Fruit fly (Drosophila melanogaster) whole organism, embryonic: ENCODE measurements around the gene CG6726.

Source experiments
- Atf-2 ChIP-seq: fragments of 200-800 bp; sonication (Bioruptor generic); optimal IDR thresholded peaks from 2 replicates; lab custom pipeline; 2016; ENCODE audit warnings: missing biosample characterization, missing genetic modification characterization
- CG1024 ChIP-seq: fragments of 200-800 bp; sonication (Bioruptor generic); IDR thresholded peaks from 2 replicates; pipeline ENCODE4 v1.3.6; 2022; ENCODE audit warnings: missing biosample characterization, missing genetic modification characterization
- CG11695 ChIP-seq: fragments of 200-800 bp; sonication (Bioruptor generic); IDR thresholded peaks from 3 replicates; pipeline ENCODE4 v1.3.6; 2022; ENCODE audit warnings: missing biosample characterization, missing genetic modification characterization
- CG12104 ChIP-seq: fragments of 200-800 bp; sonication (Bioruptor generic); optimal IDR thresholded peaks from 3 replicates; lab custom pipeline; 2016; ENCODE audit warnings: missing biosample characterization, missing genetic modification characterization
- CG12236 ChIP-seq: fragments of 200-800 bp; sonication (Bioruptor generic); optimal IDR thresholded peaks from 2 replicates; lab custom pipeline; 2016; ENCODE audit warnings: missing biosample characterization, missing genetic modification characterization
- CG1233 ChIP-seq: fragments of 200-800 bp; sonication (Bioruptor generic); optimal IDR thresholded peaks from 4 replicates; lab custom pipeline; 2018; ENCODE audit warnings: missing biosample characterization, mild to moderate bottlenecking, missing genetic modification characterization
- CG12391 ChIP-seq: fragments of 200-800 bp; sonication (Bioruptor generic); optimal IDR thresholded peaks from 3 replicates; lab custom pipeline; 2018; ENCODE audit warnings: missing biosample characterization, mild to moderate bottlenecking, missing genetic modification characterization, moderate library complexity
- CG13775 ChIP-seq: fragments of 200-800 bp; sonication (Bioruptor generic); optimal IDR thresholded peaks from 3 replicates; lab custom pipeline; 2017; ENCODE audit warnings: missing biosample characterization, mild to moderate bottlenecking, missing genetic modification characterization
- CG14860 ChIP-seq: fragments of 200-800 bp; sonication (Bioruptor generic); IDR thresholded peaks from 3 replicates; pipeline ENCODE4 v1.3.6; 2022; ENCODE audit warnings: missing biosample characterization, missing genetic modification characterization; ENCODE audit not compliant: partially characterized antibody
- CG15601 ChIP-seq: fragments of 200-800 bp; sonication (Bioruptor generic); optimal IDR thresholded peaks from 3 replicates; lab custom pipeline; 2019; ENCODE audit warnings: missing biosample characterization, mild to moderate bottlenecking, missing genetic modification characterization, moderate library complexity
- CG1647 ChIP-seq: fragments of 200-800 bp; sonication (Bioruptor generic); optimal IDR thresholded peaks from 3 replicates; lab custom pipeline; 2016; ENCODE audit warnings: missing biosample characterization, missing genetic modification characterization
- CG17186 ChIP-seq: fragments of 200-800 bp; sonication (Bioruptor generic); optimal IDR thresholded peaks from 3 replicates; lab custom pipeline; 2017; ENCODE audit warnings: missing biosample characterization, missing genetic modification reagents, missing genetic modification characterization
- CG17328 ChIP-seq: fragments of 200-800 bp; sonication (Bioruptor generic); IDR thresholded peaks from 2 replicates; pipeline ENCODE4 v1.3.6; 2022; ENCODE audit warnings: missing biosample characterization, missing genetic modification characterization
- CG17829 ChIP-seq: fragments of 200-800 bp; optimal IDR thresholded peaks from 2 replicates; lab custom pipeline; 2019; ENCODE audit warnings: missing biosample characterization, mild to moderate bottlenecking, missing genetic modification characterization, moderate library complexity
- CG1792 ChIP-seq: fragments of 200-800 bp; sonication (Bioruptor generic); optimal IDR thresholded peaks from 2 replicates; lab custom pipeline; 2016; ENCODE audit warnings: missing biosample characterization, missing genetic modification characterization
- CG2116 ChIP-seq: fragments of 200-800 bp; sonication (Bioruptor generic); optimal IDR thresholded peaks from 3 replicates; lab custom pipeline; 2018; ENCODE audit warnings: missing biosample characterization, mild to moderate bottlenecking, missing genetic modification characterization
- CG2120 ChIP-seq: fragments of 200-800 bp; sonication (Bioruptor generic); optimal IDR thresholded peaks from 3 replicates; lab custom pipeline; 2016; ENCODE audit warnings: missing biosample characterization, missing genetic modification characterization
- CG3995 ChIP-seq: fragments of 200-800 bp; sonication (Bioruptor generic); optimal IDR thresholded peaks from 3 replicates; lab custom pipeline; 2016; ENCODE audit warnings: missing biosample characterization, missing genetic modification characterization
- CG42726 ChIP-seq: fragments of 200-800 bp; sonication (Bioruptor generic); IDR thresholded peaks from 2 replicates; pipeline ENCODE4 v1.3.6; 2022; ENCODE audit warnings: missing biosample characterization, missing genetic modification characterization; ENCODE audit not compliant: partially characterized antibody
- CG4282 ChIP-seq: fragments of 200-800 bp; sonication (Bioruptor generic); optimal IDR thresholded peaks from 2 replicates; lab custom pipeline; 2016; ENCODE audit warnings: missing biosample characterization, missing genetic modification characterization
- CG4617 ChIP-seq: fragments of 200-800 bp; sonication (Bioruptor generic); optimal IDR thresholded peaks from 3 replicates; lab custom pipeline; 2016; ENCODE audit warnings: missing biosample characterization, missing genetic modification characterization, borderline replicate concordance
- CG5180 ChIP-seq: fragments of 200-800 bp; sonication (Bioruptor generic); optimal IDR thresholded peaks from 3 replicates; lab custom pipeline; 2017; ENCODE audit warnings: missing biosample characterization, missing genetic modification characterization, mild to moderate bottlenecking, moderate library complexity, missing genetic modification reagents
- CG8388 ChIP-seq: fragments of 200-800 bp; sonication (Bioruptor generic); optimal IDR thresholded peaks from 2 replicates; lab custom pipeline; 2019; ENCODE audit warnings: missing biosample characterization, mild to moderate bottlenecking, missing genetic modification characterization, moderate library complexity
- CG8944 ChIP-seq: fragments of 200-800 bp; sonication (Bioruptor generic); optimal IDR thresholded peaks from 3 replicates; lab custom pipeline; 2016; ENCODE audit warnings: missing biosample characterization, missing genetic modification characterization
- Camta ChIP-seq: fragments of 200-800 bp; sonication (Bioruptor generic); optimal IDR thresholded peaks from 2 replicates; lab custom pipeline; 2016; ENCODE audit warnings: missing biosample characterization, missing genetic modification characterization
- CoRest ChIP-seq: fragments of 200-800 bp; sonication (Bioruptor generic); optimal IDR thresholded peaks from 3 replicates; lab custom pipeline; 2018; ENCODE audit warnings: missing biosample characterization, mild to moderate bottlenecking, missing genetic modification characterization, moderate library complexity
- Dll ChIP-seq: fragments of 200-800 bp; sonication (Bioruptor generic); IDR thresholded peaks from 4 replicates; pipeline ENCODE4 v1.3.6; 2022; ENCODE audit warnings: missing biosample characterization, missing genetic modification characterization; ENCODE audit not compliant: partially characterized antibody
- E2f1 ChIP-seq: fragments of 200-800 bp; sonication (Bioruptor generic); IDR thresholded peaks from 2 replicates; pipeline ENCODE4 v1.3.6; 2022; ENCODE audit warnings: missing biosample characterization, missing genetic modification characterization
- E2f2 ChIP-seq: fragments of 200-800 bp; sonication (Bioruptor generic); IDR thresholded peaks from 2 replicates; pipeline ENCODE4 v1.3.6; 2022; ENCODE audit warnings: missing biosample characterization, missing genetic modification characterization
- Fer1 ChIP-seq: fragments of 200-800 bp; sonication (Bioruptor generic); optimal IDR thresholded peaks from 2 replicates; lab custom pipeline; 2017; ENCODE audit warnings: missing biosample characterization, mild to moderate bottlenecking, missing genetic modification characterization
- Hand ChIP-seq: fragments of 200-800 bp; sonication (Bioruptor generic); optimal IDR thresholded peaks from 2 replicates; lab custom pipeline; 2017; ENCODE audit warnings: mild to moderate bottlenecking, missing biosample characterization, missing genetic modification reagents, missing genetic modification characterization
- Hsf ChIP-seq: fragments of 200-800 bp; sonication (Bioruptor generic); optimal IDR thresholded peaks from 3 replicates; lab custom pipeline; 2016; ENCODE audit warnings: missing biosample characterization, missing genetic modification characterization
- Oli ChIP-seq: fragments of 200-800 bp; sonication (Bioruptor generic); optimal IDR thresholded peaks from 2 replicates; lab custom pipeline; 2018; ENCODE audit warnings: missing biosample characterization, mild to moderate bottlenecking, missing genetic modification characterization, moderate library complexity
- Sox100B ChIP-seq: fragments of 200-800 bp; sonication (Bioruptor generic); optimal IDR thresholded peaks from 3 replicates; lab custom pipeline; 2018; ENCODE audit warnings: missing biosample characterization, mild to moderate bottlenecking, missing genetic modification characterization
- Sry-β ChIP-seq: fragments of 200-800 bp; sonication (Bioruptor generic); optimal IDR thresholded peaks from 2 replicates; lab custom pipeline; 2018; ENCODE audit warnings: missing biosample characterization, mild to moderate bottlenecking, missing genetic modification characterization, moderate library complexity
- Sry-δ ChIP-seq: fragments of 200-800 bp; sonication (Bioruptor generic); optimal IDR thresholded peaks from 2 replicates; lab custom pipeline; 2016; ENCODE audit warnings: missing biosample characterization, missing genetic modification characterization
- Taf1 ChIP-seq: fragments of 200-800 bp; sonication (Bioruptor generic); IDR thresholded peaks from 2 replicates; pipeline ENCODE4 v1.3.6; 2022; ENCODE audit warnings: missing biosample characterization, missing genetic modification characterization
- YL-1 ChIP-seq: fragments of 200-800 bp; sonication (Bioruptor generic); optimal IDR thresholded peaks from 3 replicates; lab custom pipeline; 2017; ENCODE audit warnings: missing biosample characterization, mild to moderate bottlenecking, missing genetic modification characterization
- chif ChIP-seq, 2 experiments: fragments of 200-800 bp; sonication (Bioruptor generic); optimal IDR thresholded peaks; 3 replicates each; lab custom pipeline; 2016; ENCODE audit warnings: missing biosample characterization in 2 of 2, missing genetic modification characterization in 2 of 2
- crp ChIP-seq, 2 experiments: fragments of 200-800 bp; sonication (Bioruptor generic); optimal IDR thresholded peaks; 2 replicates in 1 of 2; 3 replicates in 1 of 2; lab custom pipeline; 2017; ENCODE audit warnings: missing biosample characterization in 2 of 2, missing genetic modification characterization in 2 of 2, mild to moderate bottlenecking in 1 of 2, moderate library complexity in 1 of 2
- fd102C ChIP-seq: fragments of 200-800 bp; sonication (Bioruptor generic); optimal IDR thresholded peaks from 2 replicates; lab custom pipeline; 2018; ENCODE audit warnings: missing biosample characterization, mild to moderate bottlenecking, missing genetic modification characterization, moderate library complexity
- gem ChIP-seq: fragments of 200-800 bp; sonication (Bioruptor generic); optimal IDR thresholded peaks from 2 replicates; lab custom pipeline; 2019; ENCODE audit warnings: missing biosample characterization, mild to moderate bottlenecking, missing genetic modification characterization, moderate library complexity
- hbn ChIP-seq: fragments of 200-800 bp; sonication (Bioruptor generic); IDR thresholded peaks from 2 replicates; pipeline ENCODE4 v1.3.6; 2022; ENCODE audit warnings: missing biosample characterization, missing genetic modification characterization; ENCODE audit not compliant: partially characterized antibody
- kay ChIP-seq: fragments of 200-800 bp; sonication (Bioruptor generic); optimal IDR thresholded peaks from 2 replicates; lab custom pipeline; 2016; ENCODE audit warnings: missing biosample characterization, missing genetic modification characterization
- klu ChIP-seq: fragments of 200-800 bp; sonication (Bioruptor generic); IDR thresholded peaks from 2 replicates; pipeline ENCODE4 v1.3.6; 2022; ENCODE audit warnings: missing biosample characterization, missing genetic modification characterization
- kni ChIP-seq: fragments of 200-800 bp; sonication (Bioruptor generic); optimal IDR thresholded peaks from 3 replicates; lab custom pipeline; 2017; ENCODE audit warnings: mild to moderate bottlenecking, missing biosample characterization, missing genetic modification reagents, missing genetic modification characterization
- nerfin-2 ChIP-seq: fragments of 200-800 bp; sonication (Bioruptor generic); IDR thresholded peaks from 2 replicates; pipeline ENCODE4 v1.3.6; 2022; ENCODE audit warnings: missing biosample characterization, missing genetic modification characterization; ENCODE audit not compliant: partially characterized antibody
- pzg ChIP-seq: fragments of 200-800 bp; sonication (Bioruptor generic); optimal IDR thresholded peaks from 3 replicates; lab custom pipeline; 2018; ENCODE audit warnings: missing biosample characterization, mild to moderate bottlenecking, missing genetic modification characterization, moderate library complexity
- vnd ChIP-seq: fragments of 200-800 bp; sonication (Bioruptor generic); IDR thresholded peaks from 3 replicates; pipeline ENCODE4 v1.3.6; 2022; ENCODE audit warnings: missing biosample characterization, missing genetic modification characterization; ENCODE audit not compliant: partially characterized antibody
- zfh1 ChIP-seq: fragments of 200-800 bp; sonication (Bioruptor generic); IDR thresholded peaks from 3 replicates; pipeline ENCODE4 v1.3.6; 2022; ENCODE audit warnings: missing biosample characterization, missing genetic modification characterization

The CG6726 gene

dm6 chr3R:23127796-23128195 lies 36.3 kb downstream of the CG6726 start, which contains the start of gene CG31457 (continued):
- no peak for TF ChIP-seq kni (GFP tag; lab: Kevin White, UChicago)
- peak; percentile 75 for TF ChIP-seq CG4617 (GFP tag; lab: Kevin White, UChicago)
- peak; percentile 53; the same call in 1 of the 2 replicates for TF ChIP-seq nerfin-2 (GFP tag; lab: Robert Waterston, UW)
- no peak for TF ChIP-seq Fer1
- no peak for TF ChIP-seq Hsf (GFP tag; lab: Kevin White, UChicago)
- no peak for TF ChIP-seq CG12236 (GFP tag; lab: Kevin White, UChicago)
- no peak for TF ChIP-seq klu (GFP tag; lab: Robert Waterston, UW)
- TF ChIP-seq chif (GFP tag; optimal IDR thresholded peaks at IDR 0.05; lab: Kevin White, UChicago), result no peak
- TF ChIP-seq CG1647, result no peak
- TF ChIP-seq CG1233 (GFP tag; lab: Kevin White, UChicago), result no peak
- TF ChIP-seq Oli, result no peak
- peak; percentile 16 for TF ChIP-seq CG2120 (GFP tag; lab: Kevin White, UChicago)
- no peak for TF ChIP-seq Sox100B (GFP tag; lab: Kevin White, UChicago)
- no peak for TF ChIP-seq CG1792 (GFP tag; lab: Kevin White, UChicago)
- TF ChIP-seq zfh1, result no peak
- TF ChIP-seq E2f2 (GFP tag; lab: Robert Waterston, UW), result peak; percentile 99
- no peak for TF ChIP-seq CG8388 (GFP tag; lab: Kevin White, UChicago)
- peak; percentile 26; the same call in 1 of the 2 replicates for TF ChIP-seq CG42726 (GFP tag; lab: Robert Waterston, UW)
- TF ChIP-seq CG8944 (GFP tag; lab: Kevin White, UChicago), result no peak
- no peak for TF ChIP-seq crp (GFP tag; optimal IDR thresholded peaks at IDR 0.05; lab: Kevin White, UChicago)
- peak; percentile 31 for TF ChIP-seq CG17829 (tag; lab: Kevin White, UChicago)
- TF ChIP-seq CG15601 (tag; lab: Kevin White, UChicago), result peak; percentile 7
- TF ChIP-seq CoRest, result peak; percentile 21
- TF ChIP-seq kay, result no peak
- TF ChIP-seq CG11695, result no peak
- TF ChIP-seq pzg (GFP tag; lab: Kevin White, UChicago), result peak; percentile 95
- TF ChIP-seq E2f1 (GFP tag; lab: Robert Waterston, UW), result no peak
- no peak for TF ChIP-seq CG4282
- no peak for TF ChIP-seq CG3995 (GFP tag; lab: Kevin White, UChicago)
- no peak for TF ChIP-seq CG17328 (GFP tag; lab: Robert Waterston, UW)
- no peak for TF ChIP-seq Hand
- no peak for TF ChIP-seq CG5180
- peak; percentile 55; the same call in 2 of the 3 replicates for TF ChIP-seq CG14860 (GFP tag; lab: Robert Waterston, UW)
- TF ChIP-seq Dll (GFP tag; lab: Robert Waterston, UW), result peak; percentile 87
- TF ChIP-seq CG17186 (GFP tag; lab: Kevin White, UChicago), result peak; percentile 22
- TF ChIP-seq Taf1, result no peak
- peak; percentile 43 for TF ChIP-seq Sry-β (GFP tag; lab: Kevin White, UChicago)
- no peak for TF ChIP-seq CG12104
- TF ChIP-seq Atf-2 (GFP tag; lab: Kevin White, UChicago), result no peak
- peak; percentile 24 for TF ChIP-seq CG12391 (tag; lab: Kevin White, UChicago)
- TF ChIP-seq CG13775, result no peak
- peak; percentile 76 for TF ChIP-seq Sry-δ (GFP tag; lab: Kevin White, UChicago)
- TF ChIP-seq Camta, result no peak
- TF ChIP-seq CG1024 (GFP tag; lab: Robert Waterston, UW), result no peak
- no peak for TF ChIP-seq fd102C (GFP tag; lab: Kevin White, UChicago)
- TF ChIP-seq vnd (GFP tag; lab: Robert Waterston, UW), result peak; percentile 63
- TF ChIP-seq YL-1 (GFP tag; lab: Kevin White, UChicago), result peak; percentile 11
- peak; percentile 81 for TF ChIP-seq hbn (GFP tag; lab: Robert Waterston, UW)
- TF ChIP-seq CG2116 (GFP tag; lab: Kevin White, UChicago), result peak; percentile 64
- no peak for TF ChIP-seq gem (tag; lab: Kevin White, UChicago)
